Fruit fly (Drosophila melanogaster): Measurements from ENCODE around the gene MED30.

MED30 gene

DNA sequence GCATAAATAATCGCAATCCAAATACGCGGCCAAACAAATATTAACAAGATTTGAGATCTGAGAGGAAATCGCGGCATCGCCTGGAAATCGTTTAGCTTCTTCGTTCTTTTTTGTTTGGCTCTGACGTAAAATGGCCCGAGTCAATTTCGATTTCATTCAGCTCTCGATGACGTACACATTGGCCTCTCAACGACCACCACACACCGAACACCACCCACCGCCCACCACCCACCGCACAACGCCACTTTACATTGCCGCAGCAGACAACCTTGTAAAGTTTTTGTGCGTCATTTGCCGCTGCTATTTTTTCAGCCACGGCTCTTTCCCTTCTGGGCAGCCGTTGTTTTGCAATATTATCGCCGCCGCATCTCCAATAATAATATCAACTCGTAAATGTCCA lies 21.8 kb downstream of the MED30 start (continued):
- TF ChIP-seq CG18011 (GFP tag; optimal IDR thresholded peaks at IDR 0.05) (no peak), CG13424 (tag; optimal IDR thresholded peaks at IDR 0.05) (no peak), CG5180 (GFP tag; optimal IDR thresholded peaks at IDR 0.05) (no peak), CG34376 (GFP tag; optimal IDR thresholded peaks at IDR 0.05) (peak; percentile 16), H15 (GFP tag; IDR thresholded peaks at IDR 0.05) (no peak), Med (GFP tag) (peak; percentile 49), ssp (GFP tag; IDR thresholded peaks at IDR 0.05) (no peak), CG9215 (GFP tag; IDR thresholded peaks at IDR 0.05) (no peak), Lhr (GFP tag; optimal IDR thresholded peaks at IDR 0.05) (no peak), Taf1 (GFP tag; IDR thresholded peaks at IDR 0.05) (no peak), stwl (tag; optimal IDR thresholded peaks at IDR 0.05) (no peak), jing (GFP tag; optimal IDR thresholded peaks at IDR 0.05) (no peak), CG42726 (GFP tag; IDR thresholded peaks at IDR 0.05; ENCODE audit: partially characterized antibody) (no peak), CG1832 (GFP tag; optimal IDR thresholded peaks at IDR 0.05) (no peak), CG12769 (tag; optimal IDR thresholded peaks at IDR 0.05) (peak; percentile 59), da (GFP tag; optimal IDR thresholded peaks at IDR 0.05) (no peak), chinmo (GFP tag; IDR thresholded peaks at IDR 0.05; ENCODE audit: partially characterized antibody) (peak; percentile 80; the same call in 1 of the 4 replicates), Drgx (GFP tag; IDR thresholded peaks at IDR 0.05) (no peak), CG6254 (GFP tag; optimal IDR thresholded peaks at IDR 0.05) (no peak), az2 (GFP tag; optimal IDR thresholded peaks at IDR 0.05) (no peak), disco-r (GFP tag; optimal IDR thresholded peaks at IDR 0.05) (no peak), kay (GFP tag; optimal IDR thresholded peaks at IDR 0.05) (no peak), oc (tag; optimal IDR thresholded peaks at IDR 0.05) (no peak), wdn (GFP tag; IDR thresholded peaks at IDR 0.05) (no peak), CG17612 (GFP tag; IDR thresholded peaks at IDR 0.05) (no peak), Dbx (GFP tag; IDR thresholded peaks at IDR 0.05) (no peak), p53 (GFP tag; optimal IDR thresholded peaks at IDR 0.05) (no peak), pho (GFP tag; optimal IDR thresholded peaks at IDR 0.05) (no peak), C15 (GFP tag; IDR thresholded peaks at IDR 0.05) (no peak), CG18476 (GFP tag; optimal IDR thresholded peaks at IDR 0.05) (no peak), esg (GFP tag; conservative IDR thresholded peaks at IDR 0.05) (no peak), sob (GFP tag; IDR thresholded peaks at IDR 0.05) (peak; percentile 38; the same call in 1 of the 2 replicates), CG6175 (GFP tag; IDR thresholded peaks at IDR 0.05) (peak; percentile 58; the same call in 1 of the 3 replicates), CG10462 (GFP tag; optimal IDR thresholded peaks at IDR 0.05) (no peak), pita (GFP tag; optimal IDR thresholded peaks at IDR 0.05) (no peak), CG3281 (GFP tag; optimal IDR thresholded peaks at IDR 0.05) (no peak), dmrt11E (tag; optimal IDR thresholded peaks at IDR 0.05) (no peak), CG33557 (GFP tag; optimal IDR thresholded peaks at IDR 0.05) (no peak), CG11723 (GFP tag; optimal IDR thresholded peaks at IDR 0.05) (no peak), ara (GFP tag; IDR thresholded peaks at IDR 0.05) (no peak), CG11695 (GFP tag; IDR thresholded peaks at IDR 0.05) (no peak), jigr1 (GFP tag; IDR thresholded peaks at IDR 0.05) (no peak), CG7786 (GFP tag; optimal IDR thresholded peaks at IDR 0.05) (no peak), lab (GFP tag; optimal IDR thresholded peaks at IDR 0.05) (peak; percentile 4), CG14965 (GFP tag; optimal IDR thresholded peaks at IDR 0.05; ENCODE audit: borderline replicate concordance) (no peak), gsb-n (tag; optimal IDR thresholded peaks at IDR 0.05) (no peak), sr (GFP tag; IDR thresholded peaks at IDR 0.05) (peak; percentile 58), CG10431 (GFP tag; optimal IDR thresholded peaks at IDR 0.05) (no peak), zf30C (GFP tag; optimal IDR thresholded peaks at IDR 0.05) (no peak), ci (GFP tag; IDR thresholded peaks at IDR 0.05) (no peak), CG9932 (GFP tag; IDR thresholded peaks at IDR 0.05) (0 out of 2 replicates have a peak, but pooled peaks have one; percentile 21), chm (GFP tag; IDR thresholded peaks at IDR 0.05) (0 out of 2 replicates have a peak, but pooled peaks have one; percentile 23)

All from whole organism, embryonic.